Fruit fly (Drosophila melanogaster): Measurements from ENCODE around the gene CG2712.

- no peak for TF ChIP-seq psq (optimal IDR thresholded peaks at IDR 0.05)
- no peak for TF ChIP-seq insv (optimal IDR thresholded peaks at IDR 0.05)
- no peak for TF ChIP-seq Myc (optimal IDR thresholded peaks at IDR 0.05)
- no peak for TF ChIP-seq ttk (optimal IDR thresholded peaks at IDR 0.05)
Observed at dm6 chrX:2740084-2740483, 7.8 kb downstream of the CG2712 start, which contains the start of gene kirre.
